Worm (Caenorhabditis elegans) whole organism, L1 larva: ENCODE data around the gene F55C12.2.
A peak's percentile ranks its signal among the peaks of the same experiment; 100 is the strongest.

Experiments used
- Y116A8C.19 ChIP-seq: sonication (generic microtip); optimal IDR thresholded peaks from 2 replicates; lab custom pipeline; 2016; ENCODE audit warnings: missing compliant biosample characterization, missing genetic modification characterization, borderline replicate concordance
- aha-1 ChIP-seq: fragments of 150-350 bp; optimal IDR thresholded peaks from 2 replicates; lab custom pipeline; 2014; ENCODE audit warnings: missing biosample characterization, missing genetic modification characterization
- alr-1 ChIP-seq: fragments of 200-800 bp; sonication (Bioruptor generic); optimal IDR thresholded peaks from 2 replicates; lab custom pipeline; 2018; ENCODE audit warnings: borderline replicate concordance, mild to moderate bottlenecking, missing genetic modification characterization, missing compliant biosample characterization
- ama-1 ChIP-seq: fragments of 150-350 bp; optimal IDR thresholded peaks from 2 replicates; lab custom pipeline; 2014
- blmp-1 ChIP-seq: fragments of 150-350 bp; optimal IDR thresholded peaks from 2 replicates; lab custom pipeline; 2014; ENCODE audit warnings: missing biosample characterization, missing genetic modification characterization
- ces-1 ChIP-seq: fragments of 150-350 bp; optimal IDR thresholded peaks from 2 replicates; lab custom pipeline; 2014; ENCODE audit warnings: missing biosample characterization, missing genetic modification reagents, missing genetic modification characterization
- dpl-1 ChIP-seq, 3 experiments: fragments of 150-350 bp in 2 of 3; sonication (generic microtip) in 1 of 3; optimal IDR thresholded peaks; 2 replicates each; lab custom pipeline; 2014 to 2017; ENCODE audit warnings: missing biosample characterization in 3 of 3, missing genetic modification characterization in 3 of 3, missing genetic modification reagents in 3 of 3
- dsc-1 ChIP-seq: sonication (generic microtip); optimal IDR thresholded peaks from 2 replicates; lab custom pipeline; 2016; ENCODE audit warnings: mild to moderate bottlenecking, missing genetic modification characterization, missing compliant biosample characterization
- efl-1 ChIP-seq, 4 experiments: fragments of 150-350 bp; optimal IDR thresholded peaks in 3 of 4; peaks in 1 of 4; 1 replicate in 1 of 4; 2 replicates in 3 of 4; lab custom pipeline; 2014; ENCODE audit warnings: missing biosample characterization in 2 of 4, missing genetic modification characterization in 2 of 4, missing genetic modification reagents in 2 of 4
- elt-2 ChIP-seq: sonication (generic microtip); optimal IDR thresholded peaks from 2 replicates; lab custom pipeline; 2016; ENCODE audit warnings: missing genetic modification characterization, mild to moderate bottlenecking, inconsistent platforms, missing compliant biosample characterization, missing genetic modification reagents
- elt-3 ChIP-seq, 6 experiments: fragments of 150-350 bp in 1 of 6; sonication (generic microtip); optimal IDR thresholded peaks; 2 replicates each; lab custom pipeline; 2017 to 2018; ENCODE audit warnings: missing biosample characterization in 6 of 6, missing genetic modification characterization in 6 of 6, inconsistent platforms in 1 of 6
- fkh-4 ChIP-seq: sonication (generic microtip); optimal IDR thresholded peaks from 2 replicates; lab custom pipeline; 2016; ENCODE audit warnings: missing compliant biosample characterization, missing genetic modification characterization, borderline replicate concordance
- fkh-8 ChIP-seq: sonication (generic microtip); optimal IDR thresholded peaks from 2 replicates; lab custom pipeline; 2016; ENCODE audit warnings: mild to moderate bottlenecking, missing genetic modification characterization, missing compliant biosample characterization
- lin-14 ChIP-seq: fragments of 200-800 bp; sonication (Bioruptor generic); optimal IDR thresholded peaks from 2 replicates; lab custom pipeline; 2018; ENCODE audit warnings: mild to moderate bottlenecking, missing genetic modification characterization, moderate library complexity, missing compliant biosample characterization
- lir-3 ChIP-seq: sonication (generic microtip); optimal IDR thresholded peaks from 2 replicates; lab custom pipeline; 2016; ENCODE audit warnings: mild to moderate bottlenecking, missing genetic modification characterization, moderate library complexity, missing compliant biosample characterization; ENCODE audit not compliant: poor library complexity
- lsy-2 ChIP-seq, 2 experiments: fragments of 150-350 bp; optimal IDR thresholded peaks; 2 replicates each; lab custom pipeline; 2014; ENCODE audit warnings: missing biosample characterization in 2 of 2, missing genetic modification characterization in 2 of 2
- mab-9 ChIP-seq: fragments of 200-800 bp; sonication (Bioruptor generic); IDR thresholded peaks from 2 replicates; pipeline ENCODE4 v1.3.6; 2022; ENCODE audit warnings: missing genetic modification reagents, missing genetic modification characterization, missing compliant biosample characterization
- mdl-1 ChIP-seq, 2 experiments: fragments of 150-350 bp; optimal IDR thresholded peaks; 2 replicates each; lab custom pipeline; 2014 to 2017; ENCODE audit warnings: missing biosample characterization in 2 of 2, missing genetic modification characterization in 2 of 2, inconsistent platforms in 1 of 2
- mef-2 ChIP-seq: fragments of 150-350 bp; optimal IDR thresholded peaks from 2 replicates; lab custom pipeline; 2014; ENCODE audit warnings: missing biosample characterization, missing genetic modification characterization
- nhr-28 ChIP-seq: fragments of 150-350 bp; optimal IDR thresholded peaks from 2 replicates; lab custom pipeline; 2014; ENCODE audit warnings: missing biosample characterization, missing genetic modification characterization
- nhr-47 ChIP-seq: sonication (generic microtip); optimal IDR thresholded peaks from 2 replicates; lab custom pipeline; 2016; ENCODE audit warnings: mild to moderate bottlenecking, missing genetic modification characterization, moderate library complexity, missing compliant biosample characterization
- nhr-76 ChIP-seq: sonication (generic microtip); optimal IDR thresholded peaks from 2 replicates; lab custom pipeline; 2017; ENCODE audit warnings: missing biosample characterization, missing genetic modification characterization
- nhr-77 ChIP-seq: fragments of 150-350 bp; optimal IDR thresholded peaks from 2 replicates; lab custom pipeline; 2014; ENCODE audit warnings: missing biosample characterization, missing genetic modification characterization
- nhr-84 ChIP-seq: sonication (generic microtip); optimal IDR thresholded peaks from 2 replicates; lab custom pipeline; 2017; ENCODE audit warnings: missing biosample characterization, missing genetic modification characterization
- nhr-85 ChIP-seq: sonication (generic microtip); peaks from one replicate; lab custom pipeline; 2016; ENCODE audit warnings: missing genetic modification characterization, inconsistent platforms, missing compliant biosample characterization
- nhr-90 ChIP-seq: sonication (generic microtip); optimal IDR thresholded peaks from 2 replicates; lab custom pipeline; 2016; ENCODE audit warnings: mild to moderate bottlenecking, missing genetic modification characterization, missing compliant biosample characterization; ENCODE audit not compliant: poor library complexity
- snpc-4 ChIP-seq: fragments of 150-350 bp; optimal IDR thresholded peaks from 2 replicates; lab custom pipeline; 2014; ENCODE audit warnings: missing biosample characterization, missing genetic modification characterization
- swsn-7 ChIP-seq: sonication (generic microtip); optimal IDR thresholded peaks from 2 replicates; lab custom pipeline; 2016; ENCODE audit warnings: missing genetic modification characterization, missing compliant biosample characterization
- unc-86 ChIP-seq: sonication (generic microtip); optimal IDR thresholded peaks from 2 replicates; lab custom pipeline; 2016; ENCODE audit warnings: missing genetic modification characterization, missing compliant biosample characterization
- xbp-1 ChIP-seq: sonication (generic microtip); optimal IDR thresholded peaks from 2 replicates; lab custom pipeline; 2016; ENCODE audit warnings: missing genetic modification characterization, missing compliant biosample characterization
- ztf-11 ChIP-seq, 2 experiments: sonication (generic microtip); optimal IDR thresholded peaks; 2 replicates each; lab custom pipeline; 2016 to 2017; ENCODE audit warnings: missing genetic modification characterization in 2 of 2, missing biosample characterization in 1 of 2, missing compliant biosample characterization in 1 of 2
- ztf-4 ChIP-seq: fragments of 150-350 bp; optimal IDR thresholded peaks from 2 replicates; lab custom pipeline; 2014; ENCODE audit warnings: missing biosample characterization, missing genetic modification characterization

The F55C12.2 gene

DNA sequence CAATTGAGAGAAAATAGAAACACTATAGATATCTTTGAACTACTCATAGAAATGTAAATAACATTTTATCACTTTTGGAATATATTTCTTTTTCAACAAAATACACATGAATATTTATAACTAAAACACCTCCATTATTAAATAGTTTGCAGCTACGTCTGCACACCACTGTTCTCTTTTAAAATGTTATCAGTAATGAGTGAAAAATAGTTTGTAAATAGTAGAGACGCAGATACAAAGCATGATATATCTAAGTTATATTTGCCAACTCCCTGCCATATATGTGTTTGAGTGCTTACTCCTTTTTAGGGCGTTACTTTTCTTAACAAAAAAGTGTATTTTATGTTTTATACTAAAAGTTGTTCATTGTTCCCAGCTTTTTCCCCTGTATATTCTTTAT, 30.4 kb upstream of the F55C12.2 start:
- TF ChIP-seq elt-2 (tag; lab: Kevin White, UChicago), result peak; percentile 22
- no peak for TF ChIP-seq dsc-1 (tag; lab: Kevin White, UChicago)
- no peak for TF ChIP-seq mab-9
- no peak for TF ChIP-seq nhr-85 (tag; lab: Kevin White, UChicago)
- TF ChIP-seq swsn-7 (tag; lab: Kevin White, UChicago), result no peak
- no peak for TF ChIP-seq nhr-28 (tag; lab: Kevin White, UChicago)
- no peak for TF ChIP-seq efl-1 (optimal IDR thresholded peaks at IDR 0.05; lab: Kevin White, UChicago)
- TF ChIP-seq efl-1 (GFP tag; optimal IDR thresholded peaks at IDR 0.05 in 1 of 2; lab: Kevin White, UChicago), result peak in 1 of 2 experiments; percentile 27
- TF ChIP-seq dpl-1 (GFP tag; optimal IDR thresholded peaks at IDR 0.05; lab: Kevin White, UChicago), result no peak
- TF ChIP-seq mdl-1 (tag; optimal IDR thresholded peaks at IDR 0.05; lab: Kevin White, UChicago), result no peak
- no peak for TF ChIP-seq ces-1 (GFP tag; lab: Kevin White, UChicago)
- TF ChIP-seq lin-14 (GFP tag; lab: Kevin White, UChicago), result no peak
- TF ChIP-seq lir-3 (tag; lab: Kevin White, UChicago), result no peak

DNA sequence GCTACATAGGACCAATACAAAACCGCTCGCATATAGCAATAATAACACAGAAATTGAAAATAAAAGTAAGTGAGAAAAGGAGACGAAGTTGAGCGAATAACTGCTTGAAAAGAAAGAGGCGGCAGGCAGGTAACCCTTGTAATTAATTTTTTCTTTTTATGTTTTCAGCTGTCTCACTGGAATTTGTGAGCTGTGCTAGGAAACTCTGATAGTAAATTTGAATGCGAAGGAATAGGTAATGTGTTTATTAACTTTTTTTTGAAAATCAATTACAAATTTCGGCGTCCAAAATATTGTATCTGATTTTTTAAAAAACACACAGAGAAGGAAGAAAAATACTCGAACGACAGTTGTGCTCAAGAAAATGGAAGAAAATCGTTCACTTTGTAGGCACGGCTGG, 24.6 kb upstream of the F55C12.2 start, which contains the start of gene H41C03.2:
H41C03.2 (minus strand) TSS at position 101 of the 400 bp plus-strand sequence.
- TF ChIP-seq lsy-2 (tag; optimal IDR thresholded peaks at IDR 0.05; lab: Kevin White, UChicago) (no peak), fkh-8 (tag; lab: Kevin White, UChicago) (peak; percentile 25), nhr-84 (tag; lab: Kevin White, UChicago) (no peak)

DNA sequence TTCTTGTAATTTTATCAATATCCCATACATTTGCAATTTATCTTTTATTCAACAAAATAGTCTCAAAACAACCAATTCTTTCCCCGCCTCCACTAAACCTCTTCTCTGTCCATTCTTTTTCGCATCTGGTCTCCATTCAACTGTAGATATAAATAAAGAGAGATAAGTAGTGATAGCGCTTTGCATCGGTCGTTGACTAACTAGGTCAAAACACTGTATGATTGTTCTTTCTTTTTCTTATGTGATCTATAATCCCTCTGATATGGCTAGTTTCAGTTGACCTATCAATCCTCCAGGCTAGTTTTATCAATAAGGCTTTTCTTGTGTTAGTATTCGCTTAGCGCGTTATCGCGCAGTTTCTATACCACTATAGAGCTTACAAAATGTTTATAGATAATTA, 23.4 kb upstream of the F55C12.2 start:
- TF ChIP-seq nhr-85 (tag; lab: Kevin White, UChicago), result peak; percentile 55
- no peak for TF ChIP-seq Y116A8C.19 (tag; lab: Kevin White, UChicago)
- TF ChIP-seq nhr-90 (tag; lab: Kevin White, UChicago), result no peak
- TF ChIP-seq blmp-1 (tag; lab: Kevin White, UChicago), result peak; percentile 73
- peak in 2 of 6 experiments; percentile 51 to 80 for TF ChIP-seq elt-3 (tag; optimal IDR thresholded peaks at IDR 0.05; lab: Kevin White, UChicago)
- no peak for TF ChIP-seq snpc-4 (tag; lab: Kevin White, UChicago)
- TF ChIP-seq xbp-1, result no peak
- TF ChIP-seq ama-1, result no peak

DNA sequence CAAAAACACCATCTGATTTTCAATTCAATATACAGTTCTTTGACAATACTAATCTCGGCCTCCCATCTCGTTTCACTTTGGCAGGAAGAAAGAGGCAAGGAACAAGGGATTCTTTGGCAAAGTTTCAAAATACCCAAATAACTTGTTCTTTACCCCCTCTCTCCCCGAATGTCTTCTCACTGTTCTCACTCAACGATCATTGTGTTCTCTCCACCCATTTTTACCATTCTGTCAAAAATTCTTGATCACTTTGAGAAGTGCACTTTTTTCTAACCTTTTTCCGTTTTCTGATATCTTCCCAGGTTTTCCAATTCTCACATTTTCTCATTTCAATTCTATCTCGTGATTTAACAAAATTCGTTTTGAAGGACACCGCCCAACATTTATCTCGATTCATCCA, 22.5 kb upstream of the F55C12.2 start, which contains the start of gene H41C03.1:
H41C03.1 (plus strand) TSS at position 301 of the 400 bp plus-strand sequence.
- TF ChIP-seq elt-2 (tag; lab: Kevin White, UChicago) (no peak), dpl-1 (GFP tag; optimal IDR thresholded peaks at IDR 0.05; lab: Kevin White, UChicago) (no peak), ztf-11 (tag; optimal IDR thresholded peaks at IDR 0.05; lab: Kevin White, UChicago) (no peak), swsn-7 (tag; lab: Kevin White, UChicago) (no peak), lin-14 (GFP tag; lab: Kevin White, UChicago) (peak; percentile 17), nhr-76 (tag; lab: Kevin White, UChicago) (no peak), fkh-4 (tag; lab: Kevin White, UChicago) (no peak), blmp-1 (tag; lab: Kevin White, UChicago) (peak; percentile 17), unc-86 (no peak), aha-1 (no peak), nhr-77 (no peak), ztf-4 (tag; lab: Kevin White, UChicago) (no peak), mef-2 (tag; lab: Kevin White, UChicago) (no peak), nhr-47 (no peak), alr-1 (tag; lab: Kevin White, UChicago) (no peak)

DNA sequence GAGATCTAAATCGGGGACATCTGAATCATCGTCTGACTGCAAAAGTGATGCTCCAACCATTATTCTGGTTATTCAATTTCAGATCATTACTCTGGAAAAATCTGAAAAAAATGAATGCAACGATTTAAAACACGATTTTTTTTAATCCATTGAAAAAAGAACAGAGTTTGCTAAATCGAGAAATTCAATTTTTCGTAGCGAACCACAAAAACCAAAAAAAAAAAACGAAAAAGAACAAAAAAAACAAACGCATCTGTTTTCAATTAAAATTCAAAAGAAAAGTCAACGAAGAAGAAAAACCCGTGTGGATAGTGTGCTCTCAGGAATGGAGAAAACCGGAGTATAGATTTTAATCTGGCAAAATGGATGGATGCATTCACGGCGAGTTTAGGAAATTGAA, 18.3 kb upstream of the F55C12.2 start, which contains the start of gene F55C12.4:
F55C12.4 (minus strand) TSS at position 101 of the 400 bp plus-strand sequence.
- peak; percentile 33 for TF ChIP-seq lin-14 (GFP tag; lab: Kevin White, UChicago)
- no peak for TF ChIP-seq unc-86
- TF ChIP-seq, all 84 proteins: peak for 1
